Worm (Caenorhabditis elegans) whole organism, L1 larva: ENCODE measurements around the gene C17A2.4.

Source experiments
- C16A3.4 ChIP-seq: fragments of 150-350 bp; optimal IDR thresholded peaks from 2 replicates; lab custom pipeline; 2014; ENCODE audit warnings: missing biosample characterization, missing genetic modification characterization
- Y116A8C.19 ChIP-seq: sonication (generic microtip); optimal IDR thresholded peaks from 2 replicates; lab custom pipeline; 2016; ENCODE audit warnings: missing compliant biosample characterization, missing genetic modification characterization, borderline replicate concordance
- aha-1 ChIP-seq: fragments of 150-350 bp; optimal IDR thresholded peaks from 2 replicates; lab custom pipeline; 2014; ENCODE audit warnings: missing biosample characterization, missing genetic modification characterization
- aly-2 ChIP-seq: fragments of 150-350 bp; optimal IDR thresholded peaks from 2 replicates; lab custom pipeline; 2014; ENCODE audit warnings: missing biosample characterization, missing genetic modification characterization
- blmp-1 ChIP-seq: fragments of 150-350 bp; optimal IDR thresholded peaks from 2 replicates; lab custom pipeline; 2014; ENCODE audit warnings: missing biosample characterization, missing genetic modification characterization
- ceh-8 ChIP-seq: fragments of 200-800 bp; sonication (Bioruptor generic); optimal IDR thresholded peaks from 2 replicates; lab custom pipeline; 2018; ENCODE audit warnings: mild to moderate bottlenecking, missing genetic modification characterization, moderate library complexity, missing compliant biosample characterization
- ceh-88 ChIP-seq: fragments of 200-800 bp; sonication (Bioruptor generic); IDR thresholded peaks from 2 replicates; pipeline ENCODE4 v1.3.6; 2022; ENCODE audit warnings: missing genetic modification characterization, missing compliant biosample characterization
- ceh-90 ChIP-seq: sonication (generic microtip); optimal IDR thresholded peaks from 2 replicates; lab custom pipeline; 2016; ENCODE audit warnings: missing genetic modification characterization, missing compliant biosample characterization
- ces-1 ChIP-seq: fragments of 150-350 bp; optimal IDR thresholded peaks from 2 replicates; lab custom pipeline; 2014; ENCODE audit warnings: missing biosample characterization, missing genetic modification reagents, missing genetic modification characterization
- dsc-1 ChIP-seq: sonication (generic microtip); optimal IDR thresholded peaks from 2 replicates; lab custom pipeline; 2016; ENCODE audit warnings: mild to moderate bottlenecking, missing genetic modification characterization, missing compliant biosample characterization
- efl-1 ChIP-seq, 4 experiments: fragments of 150-350 bp; optimal IDR thresholded peaks in 3 of 4; peaks in 1 of 4; 1 replicate in 1 of 4; 2 replicates in 3 of 4; lab custom pipeline; 2014; ENCODE audit warnings: missing biosample characterization in 2 of 4, missing genetic modification characterization in 2 of 4, missing genetic modification reagents in 2 of 4
- efl-3 ChIP-seq: fragments of 200-800 bp; sonication (Bioruptor generic); optimal IDR thresholded peaks from 2 replicates; lab custom pipeline; 2018; ENCODE audit warnings: mild to moderate bottlenecking, missing genetic modification characterization, missing compliant biosample characterization
- egl-13 ChIP-seq: sonication (generic microtip); optimal IDR thresholded peaks from 2 replicates; lab custom pipeline; 2016; ENCODE audit warnings: missing genotype, missing genetic modification reagents, missing genetic modification characterization, missing compliant biosample characterization
- elt-2 ChIP-seq: sonication (generic microtip); optimal IDR thresholded peaks from 2 replicates; lab custom pipeline; 2016; ENCODE audit warnings: missing genetic modification characterization, mild to moderate bottlenecking, inconsistent platforms, missing compliant biosample characterization, missing genetic modification reagents
- elt-3 ChIP-seq, 6 experiments: fragments of 150-350 bp in 1 of 6; sonication (generic microtip); optimal IDR thresholded peaks; 2 replicates each; lab custom pipeline; 2017 to 2018; ENCODE audit warnings: missing biosample characterization in 6 of 6, missing genetic modification characterization in 6 of 6, inconsistent platforms in 1 of 6
- ets-5 ChIP-seq: fragments of 200-800 bp; sonication (Bioruptor generic); IDR thresholded peaks from 2 replicates; pipeline ENCODE4 v1.3.6; 2022; ENCODE audit warnings: missing genetic modification characterization, missing compliant biosample characterization
- fkh-10 ChIP-seq: sonication (generic microtip); optimal IDR thresholded peaks from 2 replicates; lab custom pipeline; 2017; ENCODE audit warnings: missing biosample characterization, missing genetic modification reagents, missing genetic modification characterization
- fkh-4 ChIP-seq: sonication (generic microtip); optimal IDR thresholded peaks from 2 replicates; lab custom pipeline; 2016; ENCODE audit warnings: missing compliant biosample characterization, missing genetic modification characterization, borderline replicate concordance
- fkh-8 ChIP-seq: sonication (generic microtip); optimal IDR thresholded peaks from 2 replicates; lab custom pipeline; 2016; ENCODE audit warnings: mild to moderate bottlenecking, missing genetic modification characterization, missing compliant biosample characterization
- fos-1 ChIP-seq: fragments of 150-350 bp; optimal IDR thresholded peaks from 2 replicates; lab custom pipeline; 2014; ENCODE audit warnings: missing biosample characterization, missing genetic modification characterization
- grh-1 ChIP-seq: fragments of 200-800 bp; sonication (Bioruptor generic); IDR thresholded peaks from 2 replicates; pipeline ENCODE4 v1.3.6; 2022; ENCODE audit warnings: missing genetic modification reagents, missing genetic modification characterization, missing compliant biosample characterization
- lin-14 ChIP-seq: fragments of 200-800 bp; sonication (Bioruptor generic); optimal IDR thresholded peaks from 2 replicates; lab custom pipeline; 2018; ENCODE audit warnings: mild to moderate bottlenecking, missing genetic modification characterization, moderate library complexity, missing compliant biosample characterization
- lin-15B ChIP-seq: fragments of 150-350 bp; sonication (generic microtip); optimal IDR thresholded peaks from 3 replicates; lab custom pipeline; 2014; ENCODE audit warnings: missing biosample characterization, missing genetic modification characterization
- lsy-2 ChIP-seq, 2 experiments: fragments of 150-350 bp; optimal IDR thresholded peaks; 2 replicates each; lab custom pipeline; 2014; ENCODE audit warnings: missing biosample characterization in 2 of 2, missing genetic modification characterization in 2 of 2
- mdl-1 ChIP-seq, 2 experiments: fragments of 150-350 bp; optimal IDR thresholded peaks; 2 replicates each; lab custom pipeline; 2014 to 2017; ENCODE audit warnings: missing biosample characterization in 2 of 2, missing genetic modification characterization in 2 of 2, inconsistent platforms in 1 of 2
- mef-2 ChIP-seq: fragments of 150-350 bp; optimal IDR thresholded peaks from 2 replicates; lab custom pipeline; 2014; ENCODE audit warnings: missing biosample characterization, missing genetic modification characterization
- nhr-20 ChIP-seq: sonication (generic microtip); optimal IDR thresholded peaks from 2 replicates; lab custom pipeline; 2016; ENCODE audit warnings: mild to moderate bottlenecking, missing genetic modification characterization, missing compliant biosample characterization
- nhr-237 ChIP-seq: fragments of 150-350 bp; optimal IDR thresholded peaks from 2 replicates; lab custom pipeline; 2014; ENCODE audit warnings: missing biosample characterization, missing genetic modification characterization
- nhr-47 ChIP-seq: sonication (generic microtip); optimal IDR thresholded peaks from 2 replicates; lab custom pipeline; 2016; ENCODE audit warnings: mild to moderate bottlenecking, missing genetic modification characterization, moderate library complexity, missing compliant biosample characterization
- nhr-77 ChIP-seq: fragments of 150-350 bp; optimal IDR thresholded peaks from 2 replicates; lab custom pipeline; 2014; ENCODE audit warnings: missing biosample characterization, missing genetic modification characterization
- nhr-90 ChIP-seq: sonication (generic microtip); optimal IDR thresholded peaks from 2 replicates; lab custom pipeline; 2016; ENCODE audit warnings: mild to moderate bottlenecking, missing genetic modification characterization, missing compliant biosample characterization; ENCODE audit not compliant: poor library complexity
- snpc-4 ChIP-seq: fragments of 150-350 bp; optimal IDR thresholded peaks from 2 replicates; lab custom pipeline; 2014; ENCODE audit warnings: missing biosample characterization, missing genetic modification characterization
- sox-4 ChIP-seq: sonication (generic microtip); optimal IDR thresholded peaks from 2 replicates; lab custom pipeline; 2016; ENCODE audit warnings: missing genetic modification characterization, missing compliant biosample characterization
- tlp-1 ChIP-seq: fragments of 150-350 bp; optimal IDR thresholded peaks from 2 replicates; lab custom pipeline; 2014; ENCODE audit warnings: missing biosample characterization, missing genetic modification characterization
- unc-62 ChIP-seq: fragments of 150-350 bp; optimal IDR thresholded peaks from 2 replicates; lab custom pipeline; 2014; ENCODE audit warnings: missing biosample characterization, missing genetic modification reagents, missing genetic modification characterization
- vab-15 ChIP-seq: sonication (generic microtip); optimal IDR thresholded peaks from 2 replicates; lab custom pipeline; 2017; ENCODE audit warnings: missing genotype, mild to moderate bottlenecking, missing genetic modification characterization, missing compliant biosample characterization
- xbp-1 ChIP-seq: sonication (generic microtip); optimal IDR thresholded peaks from 2 replicates; lab custom pipeline; 2016; ENCODE audit warnings: missing genetic modification characterization, missing compliant biosample characterization
- zag-1 ChIP-seq: fragments of 150-350 bp; optimal IDR thresholded peaks from 2 replicates; lab custom pipeline; 2014; ENCODE audit warnings: missing biosample characterization, missing genetic modification characterization

The C17A2.4 gene

DNA sequence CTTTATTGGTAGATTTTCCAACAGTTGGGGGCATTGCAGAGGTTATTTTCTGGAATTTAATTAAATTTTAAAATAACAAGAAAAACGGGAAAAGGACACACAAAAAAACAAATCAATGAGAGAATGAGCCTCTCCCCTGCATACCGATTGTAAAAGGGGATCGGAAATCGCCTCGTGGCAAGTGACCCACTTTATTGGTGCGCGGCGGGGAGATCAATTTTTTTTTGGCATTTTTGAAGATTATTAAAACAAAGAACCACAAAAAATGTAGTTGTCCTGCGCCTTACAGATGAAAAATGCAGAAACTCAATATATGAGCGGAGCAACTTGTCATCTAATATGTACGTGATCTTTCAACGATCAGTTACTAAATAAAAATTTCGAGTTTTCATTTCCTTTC is 18.4 kb upstream of the C17A2.4 start, which contains the start of gene F54D10.7:
Gene F54D10.7 (minus strand): TSS at position 49 of the 400 bp plus-strand sequence.
- no peak for TF ChIP-seq efl-1 (optimal IDR thresholded peaks at IDR 0.05; lab: Kevin White, UChicago)
- peak in 1 of 2 experiments; percentile 58 for TF ChIP-seq efl-1 (GFP tag; optimal IDR thresholded peaks at IDR 0.05 in 1 of 2; lab: Kevin White, UChicago)
- TF ChIP-seq efl-3 (GFP tag; lab: Kevin White, UChicago), result no peak

DNA sequence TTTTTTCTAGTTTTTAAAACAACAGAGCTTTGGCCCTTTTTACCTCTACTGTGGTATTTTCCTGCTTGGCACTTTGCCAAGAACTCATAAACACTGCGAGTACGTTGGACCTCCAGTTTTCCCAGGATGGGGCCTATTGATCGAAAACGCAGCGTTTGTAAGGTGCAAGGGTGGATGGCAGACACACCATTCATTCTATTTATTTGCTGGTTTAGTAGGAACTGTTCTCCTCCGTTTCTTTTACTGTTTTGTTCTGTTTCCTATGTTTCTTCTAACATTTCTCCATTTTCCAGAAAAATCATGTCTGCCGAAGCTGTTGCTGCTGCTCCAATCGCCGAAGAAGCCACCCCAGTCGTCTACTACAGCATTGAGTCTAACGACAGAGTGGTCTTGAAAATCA is 15.8 kb upstream of the C17A2.4 start, which contains the start of gene skr-15:
Gene skr-15 (plus strand): TSS at position 301 of the 400 bp plus-strand sequence.
- TF ChIP-seq ces-1 (GFP tag; lab: Kevin White, UChicago) (no peak), nhr-237 (tag; lab: Kevin White, UChicago) (no peak), C16A3.4 (tag; lab: Kevin White, UChicago) (no peak), nhr-47 (tag; lab: Kevin White, UChicago) (no peak), aha-1 (tag; lab: Kevin White, UChicago) (no peak), grh-1 (no peak), elt-2 (tag; lab: Kevin White, UChicago) (no peak), nhr-77 (tag; lab: Kevin White, UChicago) (no peak), nhr-90 (tag; lab: Kevin White, UChicago) (no peak), snpc-4 (tag; lab: Kevin White, UChicago) (no peak), fkh-8 (tag; lab: Kevin White, UChicago) (no peak)

DNA sequence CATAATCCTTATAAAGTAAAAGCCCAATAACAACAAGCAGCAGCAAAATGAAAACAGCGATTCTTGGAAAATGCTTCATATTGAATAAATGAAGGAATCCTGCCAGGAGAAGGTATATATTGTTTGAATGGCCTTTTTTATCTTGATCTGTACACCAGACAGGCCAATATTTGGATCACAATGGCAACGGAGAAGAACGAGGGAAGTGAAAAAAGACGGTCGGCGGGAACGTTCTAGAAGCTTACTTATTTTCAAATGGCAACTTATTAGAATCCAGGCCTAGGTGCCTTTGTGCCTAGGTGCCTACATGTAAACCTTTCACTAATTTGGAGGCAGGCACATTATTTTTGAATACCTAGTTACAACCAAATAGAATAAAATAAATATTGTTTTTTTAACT is 11.9 kb upstream of the C17A2.4 start, which contains the start of gene F54D10.8:
Gene F54D10.8 (minus strand): TSS at position 101 of the 400 bp plus-strand sequence.
- TF ChIP-seq nhr-90 (tag; lab: Kevin White, UChicago) (no peak), zag-1 (tag; lab: Kevin White, UChicago) (no peak), ceh-88 (GFP tag; lab: Robert Waterston, UW) (no peak), lsy-2 (tag; optimal IDR thresholded peaks at IDR 0.05; lab: Kevin White, UChicago) (no peak), unc-62 (GFP tag; lab: Kevin White, UChicago) (no peak), ceh-8 (GFP tag; lab: Kevin White, UChicago) (no peak), tlp-1 (tag; lab: Kevin White, UChicago) (no peak), egl-13 (tag; lab: Kevin White, UChicago) (no peak), ets-5 (GFP tag; lab: Robert Waterston, UW) (no peak), lin-15B (tag; lab: Kevin White, UChicago) (no peak), mdl-1 (tag; optimal IDR thresholded peaks at IDR 0.05; lab: Kevin White, UChicago) (no peak), C16A3.4 (tag; lab: Kevin White, UChicago) (no peak), fos-1 (tag; lab: Kevin White, UChicago) (no peak), nhr-20 (no peak), blmp-1 (tag; lab: Kevin White, UChicago) (no peak)

DNA sequence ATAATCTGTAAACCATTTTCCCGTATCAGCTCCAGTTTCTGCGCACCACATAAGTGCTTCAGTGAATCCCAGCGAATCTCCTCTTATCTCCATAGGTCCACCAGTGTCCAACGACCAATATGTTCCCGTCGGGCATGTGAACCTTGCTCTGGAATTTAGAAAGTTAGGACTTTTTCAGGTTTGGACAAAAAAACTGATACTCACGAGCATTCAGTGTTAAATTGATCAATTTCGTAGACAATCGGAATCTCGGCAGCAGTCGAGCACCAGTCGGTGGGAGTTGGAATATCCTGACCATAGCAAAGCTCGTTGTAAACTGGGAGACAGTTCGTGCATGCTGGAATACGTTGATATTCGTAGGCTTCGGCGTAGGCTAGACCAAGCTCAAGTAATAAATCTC is 10.0 kb upstream of the C17A2.4 start:
- TF ChIP-seq mef-2 (tag; lab: Kevin White, UChicago) (no peak), sox-4 (tag; lab: Kevin White, UChicago) (no peak), fkh-10 (GFP tag; lab: Kevin White, UChicago) (no peak), elt-3 (tag; optimal IDR thresholded peaks at IDR 0.05; lab: Kevin White, UChicago) (no peak), ceh-90 (tag; lab: Kevin White, UChicago) (no peak), vab-15 (tag; lab: Kevin White, UChicago) (no peak), lin-14 (GFP tag; lab: Kevin White, UChicago) (no peak), dsc-1 (tag; lab: Kevin White, UChicago) (no peak), unc-62 (GFP tag; lab: Kevin White, UChicago) (no peak)

DNA sequence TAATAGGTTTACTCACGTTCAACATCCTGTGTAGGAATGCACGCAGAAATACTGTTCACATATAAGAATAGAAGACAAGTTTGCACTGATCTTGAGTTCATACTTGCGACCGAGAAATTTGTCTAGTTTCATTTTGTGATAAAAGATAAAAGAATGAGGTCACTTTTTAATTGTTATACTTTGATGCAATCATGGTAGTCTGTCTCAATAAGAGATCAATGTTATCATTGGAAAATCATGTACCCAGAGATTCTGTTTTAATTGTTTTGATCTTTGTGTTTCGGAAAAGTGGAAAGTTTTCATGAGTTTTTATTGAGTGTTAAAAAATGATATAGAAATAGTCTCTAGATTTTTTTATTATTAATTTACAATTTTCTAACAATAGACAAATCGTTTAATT is 7.3 kb upstream of the C17A2.4 start, which contains the start of gene F54D10.9:
Gene F54D10.9 (minus strand): TSS at position 101 of the 400 bp plus-strand sequence.
- TF ChIP-seq Y116A8C.19 (tag; lab: Kevin White, UChicago) (no peak), blmp-1 (tag; lab: Kevin White, UChicago) (peak; percentile 26), fkh-4 (no peak), xbp-1 (tag; lab: Kevin White, UChicago) (no peak), aly-2 (tag; lab: Kevin White, UChicago) (no peak), dsc-1 (tag; lab: Kevin White, UChicago) (no peak)
